Worm (Caenorhabditis elegans) whole organism, dauer: ENCODE measurements around the gene lin-3.

Experiments
- unc-62 ChIP-seq: sonication (generic microtip); optimal IDR thresholded peaks from 2 replicates; lab custom pipeline; 2017; ENCODE audit warnings: missing biosample characterization, missing genetic modification reagents, missing genetic modification characterization

The lin-3 gene

ce11 chrIV:11030893-11031292 is 23.2 kb upstream of the lin-3 start, which contains the start of gene hrg-4:
Gene hrg-4 (minus strand): TSS chrIV:11030993.
- no peak for TF ChIP-seq unc-62

DNA sequence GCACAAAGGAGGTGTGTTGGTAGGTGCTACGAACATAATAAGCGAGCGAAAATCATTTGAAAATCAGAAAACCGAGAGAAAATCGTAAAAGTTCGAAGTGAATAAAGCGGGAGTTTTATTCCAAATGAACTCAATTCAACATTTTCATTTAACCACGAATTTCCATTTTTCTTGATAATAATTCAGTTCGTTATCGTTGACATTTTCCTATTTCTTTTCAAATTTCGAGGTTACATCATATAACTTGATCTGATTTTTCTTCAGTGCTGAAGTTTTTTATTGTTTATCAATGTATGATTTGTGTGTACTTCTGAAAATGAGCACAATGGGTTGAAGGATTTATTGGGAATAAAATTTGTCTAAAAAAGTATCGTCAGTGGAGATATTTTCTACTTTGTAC is 22.5 kb upstream of the lin-3 start:
- no peak for TF ChIP-seq unc-62

ce11 chrIV:11032288-11032687 is 21.8 kb upstream of the lin-3 start, which contains the start of gene hrg-6:
Gene hrg-6 (plus strand): TSS chrIV:11032588.
- TF ChIP-seq unc-62 = no peak

DNA sequence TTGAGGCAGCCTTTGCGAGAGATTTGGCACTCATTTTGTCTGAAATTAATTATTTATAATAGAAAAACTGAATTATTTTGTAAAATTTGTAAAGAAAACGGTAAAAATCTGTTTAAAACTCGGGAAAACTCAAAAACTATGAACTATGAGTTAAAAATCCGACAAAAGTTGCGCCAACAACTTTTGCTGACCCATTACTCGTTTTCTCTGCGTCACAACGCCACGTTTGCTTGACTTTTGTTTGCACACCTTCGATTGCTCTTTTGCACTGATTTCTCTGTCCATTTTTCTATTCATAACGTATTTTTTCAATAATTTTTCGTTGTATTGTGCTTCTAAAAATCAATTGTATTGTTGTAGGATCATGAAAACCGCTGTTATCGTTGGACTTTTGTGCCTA is 17.9 kb upstream of the lin-3 start, which contains the start of gene fkb-1:
Gene fkb-1, plus strand, starts transcription at position 361 of the 400 bp plus-strand sequence.
- no peak for TF ChIP-seq unc-62

ce11 chrIV:11037118-11037719 is 16.9 kb upstream of the lin-3 start:
- TF ChIP-seq unc-62 = no peak

DNA sequence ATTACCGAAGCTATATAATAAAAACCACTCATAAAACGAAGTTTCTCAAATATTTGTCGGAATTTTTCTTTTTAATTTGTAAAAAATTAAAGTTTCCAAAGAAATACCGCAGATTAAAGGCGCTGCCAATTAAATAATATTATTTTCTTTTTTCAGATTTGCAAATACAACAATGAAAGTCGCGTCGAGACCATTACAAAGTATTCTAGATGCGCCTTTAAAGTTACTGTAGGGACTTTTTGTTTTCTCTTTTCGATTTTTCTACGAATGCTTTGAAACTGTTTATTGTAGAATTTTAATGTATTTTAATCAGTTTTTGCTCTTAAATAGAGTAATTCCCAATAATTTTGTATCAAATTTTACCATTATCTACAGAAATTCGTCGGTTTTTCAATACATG is 15.9 kb upstream of the lin-3 start:
- TF ChIP-seq unc-62 = no peak

ce11 chrIV:11038618-11038664 is 15.7 kb upstream of the lin-3 start, which contains the start of gene kdin-1:
Gene kdin-1 (plus strand): TSS chrIV:11038655.
- TF ChIP-seq unc-62 = no peak

- no peak for TF ChIP-seq unc-62
These were observed 15.4 kb upstream of the lin-3 start for ce11 chrIV:11038665-11039064.

- TF ChIP-seq unc-62 = no peak
These were observed 9.7 kb upstream of the lin-3 start for ce11 chrIV:11044377-11044776.

- TF ChIP-seq unc-62 = no peak
These were observed 5.2 kb upstream of the lin-3 start, which contains the start of gene F36H1.11 for ce11 chrIV:11048871-11049270. Gene F36H1.11 (plus strand): TSS chrIV:11049171.

DNA sequence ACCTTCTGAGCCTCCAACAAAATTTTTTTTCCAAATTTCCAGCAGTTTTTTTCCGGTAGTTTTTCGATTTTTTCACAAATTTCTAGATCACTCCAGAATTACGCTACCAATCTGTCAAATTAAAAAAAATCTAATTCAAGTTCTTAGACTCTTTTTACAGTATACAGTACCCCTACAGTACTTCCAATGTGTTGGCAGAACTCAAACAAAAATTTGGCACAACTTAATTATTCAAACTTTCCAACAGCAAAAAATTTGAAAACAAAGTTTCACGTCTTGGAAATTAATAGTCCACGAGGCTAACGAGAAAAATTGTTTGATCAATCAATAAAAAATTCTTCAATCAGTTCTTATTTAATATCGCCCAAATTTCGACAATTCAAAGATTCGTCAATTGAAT is 4.3 kb upstream of the lin-3 start, which contains the start of gene F36H1.3:
Gene F36H1.3, plus strand, starts transcription at position 323 of the 400 bp plus-strand sequence.
- TF ChIP-seq unc-62 = no peak

ce11 chrIV:11051963-11052362 is 2.1 kb upstream of the lin-3 start:
- TF ChIP-seq unc-62 = no peak

DNA sequence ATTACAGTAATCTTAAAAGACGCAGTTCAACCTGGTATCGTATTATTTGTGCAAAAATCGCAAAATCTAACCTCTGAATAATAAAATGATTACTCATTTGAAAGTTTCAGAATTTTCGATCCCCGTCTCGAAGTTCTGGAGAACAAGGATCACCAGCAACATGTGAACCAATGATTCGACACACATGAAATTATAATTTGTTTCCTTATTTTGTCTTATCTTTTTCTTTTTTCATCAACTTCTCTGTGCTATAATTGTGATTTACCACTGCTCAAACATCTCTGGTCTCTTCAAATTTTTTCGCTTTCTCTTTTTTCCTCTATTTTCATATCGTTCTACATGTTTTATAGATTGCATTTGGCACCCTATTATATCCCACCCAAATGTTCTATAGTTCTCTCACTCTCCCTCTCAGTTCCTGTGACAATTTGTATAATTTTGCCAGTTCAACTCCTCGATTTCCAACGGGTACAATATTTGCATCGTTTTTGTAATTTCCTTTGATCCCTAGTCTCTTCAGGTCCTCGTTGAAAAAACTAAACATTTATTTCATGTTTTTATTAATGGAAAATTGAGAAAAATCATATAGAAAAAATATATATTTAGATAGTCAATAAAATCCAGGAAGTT is 9.0 kb downstream of the lin-3 start:
- no peak for TF ChIP-seq unc-62

- TF ChIP-seq unc-62 = no peak
These were observed 9.9 kb downstream of the lin-3 start, which contains the start of gene ttr-16 for ce11 chrIV:11063962-11064361. Gene ttr-16 (minus strand): TSS chrIV:11064137.

DNA sequence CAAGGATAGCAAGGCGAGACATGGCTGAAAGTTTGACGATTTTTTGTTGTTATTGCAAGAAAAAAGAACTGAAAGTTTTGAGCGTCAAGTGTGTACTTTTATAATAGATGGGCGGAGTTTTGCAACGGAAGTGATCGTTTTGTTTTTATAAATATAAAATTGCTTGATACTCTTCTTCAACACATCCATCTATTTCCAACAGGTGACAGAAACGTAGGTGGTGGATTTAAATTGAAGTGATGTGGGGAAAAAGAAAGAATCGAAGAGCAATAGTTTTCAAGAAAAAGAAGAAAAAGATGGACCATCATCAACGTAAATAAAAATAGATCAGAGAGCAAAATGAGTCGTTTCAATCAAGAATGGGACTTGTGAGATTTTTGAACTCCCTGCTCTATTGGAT is 12.9 kb downstream of the lin-3 start, which contains the start of gene ttr-17:
Gene ttr-17, minus strand, starts transcription at position 24 of the 400 bp plus-strand sequence.
- TF ChIP-seq unc-62 = no peak

DNA sequence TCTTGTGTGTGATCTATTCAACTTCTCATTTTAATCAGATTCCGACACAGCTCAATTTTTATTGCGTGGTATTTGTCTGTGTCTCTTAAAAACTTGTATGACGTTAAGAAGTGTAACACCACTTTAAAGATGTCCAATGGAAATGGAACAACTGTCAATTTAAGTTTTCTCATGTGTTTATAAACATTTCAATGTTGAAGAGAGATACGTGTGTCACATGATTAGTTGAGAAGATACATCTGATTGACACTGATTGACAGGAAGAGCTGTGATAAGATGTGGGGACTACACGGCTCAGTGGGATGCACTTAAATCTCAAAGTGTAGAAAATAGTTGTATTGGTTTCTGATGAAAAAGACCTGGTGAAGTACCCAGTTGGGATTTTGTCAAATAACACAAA is 14.2 kb downstream of the lin-3 start:
- TF ChIP-seq unc-62 = no peak

DNA sequence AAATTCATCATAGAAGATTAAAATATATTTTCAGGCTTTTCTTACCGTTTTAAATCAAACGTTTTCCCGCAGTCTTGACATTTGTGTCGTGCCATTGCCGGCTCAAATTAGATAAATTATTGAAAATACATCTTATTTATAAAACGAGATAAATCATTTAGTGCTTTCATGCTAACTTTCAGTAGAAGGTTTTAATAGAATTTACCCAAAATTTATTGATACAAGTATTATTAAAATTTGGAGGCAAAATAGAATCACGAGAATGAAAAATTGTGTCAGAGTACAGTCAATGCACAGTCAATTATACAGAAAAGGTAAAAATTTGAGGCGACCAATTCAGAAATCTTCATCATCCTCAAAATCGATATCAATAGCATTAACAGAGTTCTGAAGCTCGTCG is 24.4 kb downstream of the lin-3 start, which contains the start of gene Y5F2A.4:
Gene Y5F2A.4, minus strand, starts transcription at position 101 of the 400 bp plus-strand sequence.
- no peak for TF ChIP-seq unc-62

DNA sequence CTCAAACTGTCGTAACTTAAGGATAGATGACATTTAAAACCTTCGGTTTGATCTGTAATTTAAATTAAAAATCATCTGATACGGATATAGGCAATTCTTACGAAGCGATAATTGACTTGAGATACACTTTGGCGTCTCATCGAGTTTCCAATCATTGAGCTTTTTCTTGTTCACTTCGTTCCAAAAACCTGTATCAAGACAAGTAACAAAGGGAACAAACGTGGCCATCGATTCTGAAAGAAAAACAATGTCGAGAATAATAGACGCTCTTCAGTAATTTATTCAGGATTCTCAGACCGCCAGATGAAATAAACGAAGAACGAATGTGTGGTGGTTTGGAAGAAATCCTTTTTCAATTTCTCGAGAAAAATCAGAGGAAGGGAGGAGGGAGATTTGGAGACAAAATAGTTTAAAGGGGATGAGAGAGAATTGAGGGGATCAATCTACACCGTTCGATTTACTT is 26.7 kb downstream of the lin-3 start, which contains the start of gene atg-7:
Gene atg-7, minus strand, starts transcription at position 233 of the 463 bp plus-strand sequence.
- no peak for TF ChIP-seq unc-62
